Fruit fly (Drosophila melanogaster) whole organism, prepupa: ENCODE measurements around the gene SrpRalpha.

Experiments
- Blimp-1 ChIP-seq: fragments of 200-800 bp; sonication (Bioruptor generic); optimal IDR thresholded peaks from 3 replicates; lab custom pipeline; 2017; ENCODE audit warnings: missing biosample characterization, missing genetic modification characterization, mild to moderate bottlenecking, moderate library complexity, missing genetic modification reagents
- CG10631 ChIP-seq: fragments of 200-800 bp; sonication (Bioruptor generic); optimal IDR thresholded peaks from 2 replicates; lab custom pipeline; 2016; ENCODE audit warnings: missing biosample characterization, missing genetic modification characterization
- CG11294 ChIP-seq: fragments of 200-800 bp; sonication (Bioruptor generic); IDR thresholded peaks from 2 replicates; pipeline ENCODE4 v1.3.6; 2022; ENCODE audit warnings: missing biosample characterization, missing genetic modification characterization
- Eip75B ChIP-seq: fragments of 200-800 bp; sonication (Bioruptor generic); optimal IDR thresholded peaks from 3 replicates; lab custom pipeline; 2016; ENCODE audit warnings: missing biosample characterization, missing genetic modification characterization
- Hr39 ChIP-seq: fragments of 200-800 bp; sonication (Bioruptor generic); optimal IDR thresholded peaks from 2 replicates; lab custom pipeline; 2016; ENCODE audit warnings: missing biosample characterization, missing genetic modification characterization
- Lpt ChIP-seq: fragments of 200-800 bp; sonication (Bioruptor generic); optimal IDR thresholded peaks from 3 replicates; lab custom pipeline; 2016; ENCODE audit warnings: missing biosample characterization, missing genetic modification characterization
- Sox102F ChIP-seq: fragments of 200-800 bp; sonication (Bioruptor generic); optimal IDR thresholded peaks from 2 replicates; lab custom pipeline; 2016; ENCODE audit warnings: missing biosample characterization, mild to moderate bottlenecking, missing genetic modification characterization
- salr ChIP-seq, 2 experiments: fragments of 200-800 bp; sonication (Bioruptor generic); optimal IDR thresholded peaks; 3 replicates each; lab custom pipeline; 2016 to 2018; ENCODE audit warnings: missing biosample characterization in 2 of 2, missing genetic modification characterization in 2 of 2, mild to moderate bottlenecking in 1 of 2

dm6 chrX:11108845-11109450 lies 19.9 kb downstream of the SrpRalpha start:
- TF ChIP-seq Eip75B (GFP tag; lab: Kevin White, UChicago) (no peak), CG10631 (GFP tag; lab: Kevin White, UChicago) (no peak), Hr39 (GFP tag; lab: Kevin White, UChicago) (no peak), Blimp-1 (GFP tag; lab: Kevin White, UChicago) (no peak), salr (GFP tag; optimal IDR thresholded peaks at IDR 0.05; lab: Kevin White, UChicago) (no peak), Lpt (GFP tag; lab: Kevin White, UChicago) (no peak), CG11294 (GFP tag; lab: Robert Waterston, UW) (no peak), Sox102F (GFP tag; lab: Kevin White, UChicago) (no peak)
